Worm (Caenorhabditis elegans): ENCODE data around the gene pdcd-2.
"Not testable (repeated sequence)": the region's sequence is repeated elsewhere in the genome, so short reads cannot be mapped to it uniquely, and the experiment has no call there.

DNA sequence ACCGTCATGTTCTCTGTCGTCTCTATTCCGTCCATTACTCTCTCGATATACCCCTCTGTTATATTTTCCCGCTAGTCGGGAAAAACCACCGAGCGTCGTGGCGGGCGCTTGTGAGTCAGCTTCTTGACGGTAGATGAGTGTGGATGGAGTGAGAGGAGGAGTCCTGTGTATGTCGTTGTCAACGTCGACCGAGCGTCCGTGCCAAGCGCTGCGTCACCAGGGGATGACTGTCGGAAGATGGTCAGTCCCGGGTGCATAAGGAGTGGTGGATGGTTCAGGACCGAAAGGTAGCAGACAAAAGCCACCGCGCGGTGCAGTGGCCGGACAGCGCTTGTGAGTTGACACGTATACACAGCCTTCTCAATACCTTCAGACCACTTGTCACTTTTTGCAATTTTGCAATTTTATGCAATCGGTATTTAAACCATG is 48.5 kb downstream of the pdcd-2 start:
- TF ChIP-seq nhr-77, daf-12 (tag; optimal IDR thresholded peaks at IDR 0.05): not testable (repeated sequence)

Data from whole organism, L4 larva.